Fruit fly (Drosophila melanogaster) whole organism, adult: Measurements from ENCODE around the gene Cypl.

Source experiments
- CG12768 ChIP-seq: fragments of 200-800 bp; sonication (Bioruptor generic); optimal IDR thresholded peaks from 2 replicates; lab custom pipeline; 2017; ENCODE audit warnings: missing biosample characterization, missing genetic modification characterization, mild to moderate bottlenecking, moderate library complexity, missing genetic modification reagents
- CG5204 ChIP-seq: fragments of 200-800 bp; sonication (Bioruptor generic); optimal IDR thresholded peaks from 2 replicates; lab custom pipeline; 2016; ENCODE audit warnings: missing biosample characterization, missing genetic modification characterization
- CG7101 ChIP-seq: fragments of 200-800 bp; sonication (Bioruptor generic); optimal IDR thresholded peaks from 2 replicates; lab custom pipeline; 2018; ENCODE audit warnings: missing biosample characterization, mild to moderate bottlenecking, missing genetic modification characterization, moderate library complexity
- ovo ChIP-seq: fragments of 200-800 bp; sonication (Bioruptor generic); optimal IDR thresholded peaks from 2 replicates; lab custom pipeline; 2016; ENCODE audit warnings: missing biosample characterization, missing genetic modification characterization

dm6 chr3L:516544-516943 is 26.2 kb downstream of the Cypl start:
- no peak for TF ChIP-seq CG7101 (tag; lab: Kevin White, UChicago)
- TF ChIP-seq CG12768 (GFP tag; lab: Kevin White, UChicago) = no peak
- TF ChIP-seq CG5204 (GFP tag; lab: Kevin White, UChicago) = no peak
- no peak for TF ChIP-seq ovo (GFP tag; lab: Kevin White, UChicago)
